Worm (Caenorhabditis elegans) whole organism, early embryonic: Measurements from ENCODE around the gene clec-241.

ENCODE experiments used
- flt-1 ChIP-seq: fragments of 200-800 bp; sonication (Bioruptor generic); IDR thresholded peaks from 2 replicates; pipeline ENCODE4 v1.3.6; 2022; ENCODE audit warnings: missing genetic modification characterization, missing compliant biosample characterization
- hmbx-1 ChIP-seq: sonication (generic microtip); optimal IDR thresholded peaks from 2 replicates; lab custom pipeline; 2016; ENCODE audit warnings: mild to moderate bottlenecking, missing genetic modification characterization, missing compliant biosample characterization
- pes-1 ChIP-seq: fragments of 200-800 bp; sonication (Bioruptor generic); IDR thresholded peaks from 2 replicates; pipeline ENCODE4 v1.3.6; 2022; ENCODE audit warnings: missing genetic modification reagents, missing genetic modification characterization, missing compliant biosample characterization

- no peak for TF ChIP-seq hmbx-1
- TF ChIP-seq pes-1 (GFP tag; lab: Robert Waterston, UW): no peak
- no peak for TF ChIP-seq flt-1 (GFP tag; lab: Robert Waterston, UW)
These were observed 918 bp upstream of the clec-241 start, which contains the start of gene clc-13 for ce11 chrV:17014050-17014449.
